Worm (Caenorhabditis elegans) whole organism, L1 larva: ENCODE measurements around the gene twk-24.

Source experiments
- C04F5.9 ChIP-seq: sonication (generic microtip); optimal IDR thresholded peaks from 2 replicates; lab custom pipeline; 2016; ENCODE audit warnings: missing genetic modification characterization, missing compliant biosample characterization
- aha-1 ChIP-seq: fragments of 150-350 bp; optimal IDR thresholded peaks from 2 replicates; lab custom pipeline; 2014; ENCODE audit warnings: missing biosample characterization, missing genetic modification characterization
- alr-1 ChIP-seq: fragments of 200-800 bp; sonication (Bioruptor generic); optimal IDR thresholded peaks from 2 replicates; lab custom pipeline; 2018; ENCODE audit warnings: borderline replicate concordance, mild to moderate bottlenecking, missing genetic modification characterization, missing compliant biosample characterization
- aly-2 ChIP-seq: fragments of 150-350 bp; optimal IDR thresholded peaks from 2 replicates; lab custom pipeline; 2014; ENCODE audit warnings: missing biosample characterization, missing genetic modification characterization
- ama-1 ChIP-seq: fragments of 150-350 bp; optimal IDR thresholded peaks from 2 replicates; lab custom pipeline; 2014
- blmp-1 ChIP-seq: fragments of 150-350 bp; optimal IDR thresholded peaks from 2 replicates; lab custom pipeline; 2014; ENCODE audit warnings: missing biosample characterization, missing genetic modification characterization
- ceh-63 ChIP-seq: fragments of 200-800 bp; sonication (Bioruptor generic); optimal IDR thresholded peaks from 2 replicates; lab custom pipeline; 2018; ENCODE audit warnings: mild to moderate bottlenecking, missing genetic modification characterization, missing compliant biosample characterization
- ceh-8 ChIP-seq: fragments of 200-800 bp; sonication (Bioruptor generic); optimal IDR thresholded peaks from 2 replicates; lab custom pipeline; 2018; ENCODE audit warnings: mild to moderate bottlenecking, missing genetic modification characterization, moderate library complexity, missing compliant biosample characterization
- ceh-82 ChIP-seq, 3 experiments: fragments of 150-350 bp in 1 of 3; sonication (generic microtip) in 2 of 3; optimal IDR thresholded peaks; 2 replicates each; lab custom pipeline; 2014 to 2017; ENCODE audit warnings: missing biosample characterization in 3 of 3, missing genetic modification characterization in 3 of 3
- ceh-88 ChIP-seq: fragments of 200-800 bp; sonication (Bioruptor generic); IDR thresholded peaks from 2 replicates; pipeline ENCODE4 v1.3.6; 2022; ENCODE audit warnings: missing genetic modification characterization, missing compliant biosample characterization
- ces-1 ChIP-seq: fragments of 150-350 bp; optimal IDR thresholded peaks from 2 replicates; lab custom pipeline; 2014; ENCODE audit warnings: missing biosample characterization, missing genetic modification reagents, missing genetic modification characterization
- dpl-1 ChIP-seq, 3 experiments: fragments of 150-350 bp in 2 of 3; sonication (generic microtip) in 1 of 3; optimal IDR thresholded peaks; 2 replicates each; lab custom pipeline; 2014 to 2017; ENCODE audit warnings: missing biosample characterization in 3 of 3, missing genetic modification characterization in 3 of 3, missing genetic modification reagents in 3 of 3
- dsc-1 ChIP-seq: sonication (generic microtip); optimal IDR thresholded peaks from 2 replicates; lab custom pipeline; 2016; ENCODE audit warnings: mild to moderate bottlenecking, missing genetic modification characterization, missing compliant biosample characterization
- efl-1 ChIP-seq, 4 experiments: fragments of 150-350 bp; optimal IDR thresholded peaks in 3 of 4; peaks in 1 of 4; 1 replicate in 1 of 4; 2 replicates in 3 of 4; lab custom pipeline; 2014; ENCODE audit warnings: missing biosample characterization in 2 of 4, missing genetic modification characterization in 2 of 4, missing genetic modification reagents in 2 of 4
- efl-3 ChIP-seq: fragments of 200-800 bp; sonication (Bioruptor generic); optimal IDR thresholded peaks from 2 replicates; lab custom pipeline; 2018; ENCODE audit warnings: mild to moderate bottlenecking, missing genetic modification characterization, missing compliant biosample characterization
- egl-27 ChIP-seq, 2 experiments: fragments of 150-350 bp in 1 of 2; sonication (generic microtip); optimal IDR thresholded peaks; 3 replicates each; lab custom pipeline; 2017 to 2018; ENCODE audit warnings: missing biosample characterization in 2 of 2, missing genetic modification characterization in 2 of 2, missing genetic modification reagents in 2 of 2
- elt-3 ChIP-seq, 6 experiments: fragments of 150-350 bp in 1 of 6; sonication (generic microtip); optimal IDR thresholded peaks; 2 replicates each; lab custom pipeline; 2017 to 2018; ENCODE audit warnings: missing biosample characterization in 6 of 6, missing genetic modification characterization in 6 of 6, inconsistent platforms in 1 of 6
- fkh-10 ChIP-seq: sonication (generic microtip); optimal IDR thresholded peaks from 2 replicates; lab custom pipeline; 2017; ENCODE audit warnings: missing biosample characterization, missing genetic modification reagents, missing genetic modification characterization
- fkh-4 ChIP-seq: sonication (generic microtip); optimal IDR thresholded peaks from 2 replicates; lab custom pipeline; 2016; ENCODE audit warnings: missing compliant biosample characterization, missing genetic modification characterization, borderline replicate concordance
- fos-1 ChIP-seq: fragments of 150-350 bp; optimal IDR thresholded peaks from 2 replicates; lab custom pipeline; 2014; ENCODE audit warnings: missing biosample characterization, missing genetic modification characterization
- hlh-17 ChIP-seq: fragments of 200-800 bp; sonication (Bioruptor generic); optimal IDR thresholded peaks from 2 replicates; lab custom pipeline; 2018; ENCODE audit warnings: missing genetic modification characterization, mild to moderate bottlenecking, missing compliant biosample characterization, moderate library complexity, borderline replicate concordance
- irx-1 ChIP-seq: sonication (generic microtip); optimal IDR thresholded peaks from 2 replicates; lab custom pipeline; 2016; ENCODE audit warnings: missing genetic modification characterization, missing compliant biosample characterization
- jun-1 ChIP-seq: fragments of 150-350 bp; optimal IDR thresholded peaks from 2 replicates; lab custom pipeline; 2014; ENCODE audit warnings: missing biosample characterization, missing genetic modification reagents, missing genetic modification characterization
- lin-14 ChIP-seq: fragments of 200-800 bp; sonication (Bioruptor generic); optimal IDR thresholded peaks from 2 replicates; lab custom pipeline; 2018; ENCODE audit warnings: mild to moderate bottlenecking, missing genetic modification characterization, moderate library complexity, missing compliant biosample characterization
- lin-35 ChIP-seq, 2 experiments: fragments of 150-350 bp; optimal IDR thresholded peaks; 2 replicates each; lab custom pipeline; 2014; ENCODE audit warnings: missing biosample characterization in 2 of 2, missing genetic modification characterization in 2 of 2, missing genetic modification reagents in 2 of 2
- lir-3 ChIP-seq: sonication (generic microtip); optimal IDR thresholded peaks from 2 replicates; lab custom pipeline; 2016; ENCODE audit warnings: mild to moderate bottlenecking, missing genetic modification characterization, moderate library complexity, missing compliant biosample characterization; ENCODE audit not compliant: poor library complexity
- lsy-2 ChIP-seq, 2 experiments: fragments of 150-350 bp; optimal IDR thresholded peaks; 2 replicates each; lab custom pipeline; 2014; ENCODE audit warnings: missing biosample characterization in 2 of 2, missing genetic modification characterization in 2 of 2
- mab-9 ChIP-seq: fragments of 200-800 bp; sonication (Bioruptor generic); IDR thresholded peaks from 2 replicates; pipeline ENCODE4 v1.3.6; 2022; ENCODE audit warnings: missing genetic modification reagents, missing genetic modification characterization, missing compliant biosample characterization
- nhr-19 ChIP-seq: fragments of 200-800 bp; sonication (Bioruptor generic); conservative IDR thresholded peaks from 2 replicates; pipeline ENCODE4 v1.3.6; 2022; ENCODE audit warnings: missing genetic modification characterization, missing compliant biosample characterization
- nhr-20 ChIP-seq: sonication (generic microtip); optimal IDR thresholded peaks from 2 replicates; lab custom pipeline; 2016; ENCODE audit warnings: mild to moderate bottlenecking, missing genetic modification characterization, missing compliant biosample characterization
- nhr-47 ChIP-seq: sonication (generic microtip); optimal IDR thresholded peaks from 2 replicates; lab custom pipeline; 2016; ENCODE audit warnings: mild to moderate bottlenecking, missing genetic modification characterization, moderate library complexity, missing compliant biosample characterization
- nhr-71 ChIP-seq: sonication (generic microtip); optimal IDR thresholded peaks from 2 replicates; lab custom pipeline; 2016; ENCODE audit warnings: mild to moderate bottlenecking, missing genetic modification characterization, moderate library complexity, missing compliant biosample characterization
- nhr-76 ChIP-seq: sonication (generic microtip); optimal IDR thresholded peaks from 2 replicates; lab custom pipeline; 2017; ENCODE audit warnings: missing biosample characterization, missing genetic modification characterization
- nhr-77 ChIP-seq: fragments of 150-350 bp; optimal IDR thresholded peaks from 2 replicates; lab custom pipeline; 2014; ENCODE audit warnings: missing biosample characterization, missing genetic modification characterization
- nhr-84 ChIP-seq: sonication (generic microtip); optimal IDR thresholded peaks from 2 replicates; lab custom pipeline; 2017; ENCODE audit warnings: missing biosample characterization, missing genetic modification characterization
- pqm-1 ChIP-seq: sonication (generic microtip); optimal IDR thresholded peaks from 3 replicates; lab custom pipeline; 2017; ENCODE audit warnings: missing biosample characterization, missing genetic modification characterization
- rnt-1 ChIP-seq: sonication (generic microtip); optimal IDR thresholded peaks from 2 replicates; lab custom pipeline; 2016; ENCODE audit warnings: mild to moderate bottlenecking, missing genetic modification characterization, moderate library complexity, missing compliant biosample characterization
- skn-1 ChIP-seq: fragments of 150-350 bp; optimal IDR thresholded peaks from 2 replicates; lab custom pipeline; 2014; ENCODE audit warnings: missing biosample characterization, missing genetic modification characterization
- sox-4 ChIP-seq: sonication (generic microtip); optimal IDR thresholded peaks from 2 replicates; lab custom pipeline; 2016; ENCODE audit warnings: missing genetic modification characterization, missing compliant biosample characterization
- sptf-1 ChIP-seq: fragments of 150-350 bp; optimal IDR thresholded peaks from 2 replicates; lab custom pipeline; 2014; ENCODE audit warnings: missing biosample characterization, missing genetic modification characterization
- unc-130 ChIP-seq: fragments of 150-350 bp; optimal IDR thresholded peaks from 2 replicates; lab custom pipeline; 2017; ENCODE audit warnings: missing biosample characterization, missing genetic modification characterization, inconsistent platforms
- unc-86 ChIP-seq: sonication (generic microtip); optimal IDR thresholded peaks from 2 replicates; lab custom pipeline; 2016; ENCODE audit warnings: missing genetic modification characterization, missing compliant biosample characterization
- zip-4 ChIP-seq: fragments of 200-800 bp; sonication (Bioruptor generic); optimal IDR thresholded peaks from 2 replicates; lab custom pipeline; 2018; ENCODE audit warnings: mild to moderate bottlenecking, missing genetic modification characterization, moderate library complexity, missing compliant biosample characterization
- ztf-4 ChIP-seq: fragments of 150-350 bp; optimal IDR thresholded peaks from 2 replicates; lab custom pipeline; 2014; ENCODE audit warnings: missing biosample characterization, missing genetic modification characterization

The twk-24 gene

DNA sequence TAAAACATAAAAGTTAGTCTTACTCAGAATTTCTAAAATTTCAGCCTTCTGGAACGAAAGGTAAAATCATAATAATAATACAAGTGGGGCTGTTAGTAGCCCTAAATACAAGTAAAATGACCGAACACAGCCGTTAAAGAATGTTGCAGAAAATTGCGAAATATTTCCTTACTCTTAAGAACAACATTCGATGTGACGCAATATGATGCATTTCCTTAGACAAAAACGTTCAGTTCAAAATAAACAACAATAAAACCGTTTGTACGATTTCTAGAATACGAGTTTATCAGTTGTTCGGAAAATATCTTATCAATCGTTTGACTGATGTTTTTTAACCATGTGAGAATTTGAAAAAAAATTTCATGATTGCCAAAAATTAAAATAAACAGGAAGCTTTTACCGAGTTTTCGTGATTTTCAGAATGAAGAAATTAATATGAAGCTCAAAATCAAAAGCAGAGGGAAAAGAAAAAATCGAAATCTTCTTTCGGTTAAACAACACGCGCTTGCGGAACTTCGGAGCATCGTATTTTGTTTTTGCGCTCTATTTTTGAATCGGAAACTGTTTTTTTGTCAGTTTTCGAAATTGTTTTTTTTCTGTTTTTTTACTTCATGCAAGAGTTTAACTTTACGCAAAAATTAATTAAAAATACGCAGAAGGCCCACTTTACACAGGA is 23.2 kb downstream of the twk-24 start (continued):
- TF ChIP-seq egl-27 (tag; optimal IDR thresholded peaks at IDR 0.05; lab: Kevin White, UChicago), result no peak
- no peak for TF ChIP-seq nhr-20 (tag; lab: Kevin White, UChicago)
- TF ChIP-seq lin-35 (GFP tag; optimal IDR thresholded peaks at IDR 0.05; lab: Kevin White, UChicago), result peak; percentile 55 to 86
- no peak for TF ChIP-seq nhr-84 (tag; lab: Kevin White, UChicago)
- TF ChIP-seq alr-1 (tag; lab: Kevin White, UChicago), result no peak
- no peak for TF ChIP-seq nhr-77 (tag; lab: Kevin White, UChicago)
- TF ChIP-seq elt-3 (tag; optimal IDR thresholded peaks at IDR 0.05; lab: Kevin White, UChicago), result no peak
- TF ChIP-seq mab-9 (GFP tag; lab: Robert Waterston, UW), result no peak
- no peak for TF ChIP-seq ceh-88 (GFP tag; lab: Robert Waterston, UW)
- no peak for TF ChIP-seq sptf-1
- TF ChIP-seq fkh-10, result no peak
- no peak for TF ChIP-seq fkh-4 (tag; lab: Kevin White, UChicago)
- TF ChIP-seq irx-1 (tag; lab: Kevin White, UChicago), result no peak

- TF ChIP-seq ceh-63, result no peak
- TF ChIP-seq rnt-1 (tag; lab: Kevin White, UChicago), result peak; percentile 10
- TF ChIP-seq efl-1 (optimal IDR thresholded peaks at IDR 0.05; lab: Kevin White, UChicago), result peak in 1 of 2 experiments; percentile 6
- peak in 1 of 2 experiments; percentile 30 for TF ChIP-seq efl-1 (GFP tag; optimal IDR thresholded peaks at IDR 0.05 in 1 of 2; lab: Kevin White, UChicago)
- peak; percentile 68 for TF ChIP-seq lin-14
- peak; percentile 36 for TF ChIP-seq nhr-71
- no peak for TF ChIP-seq ceh-82 (tag; optimal IDR thresholded peaks at IDR 0.05; lab: Kevin White, UChicago)
- TF ChIP-seq blmp-1 (tag; lab: Kevin White, UChicago), result peak; percentile 38
- TF ChIP-seq dpl-1 (GFP tag; optimal IDR thresholded peaks at IDR 0.05; lab: Kevin White, UChicago), result peak in 1 of 3 experiments; percentile 8
- TF ChIP-seq lsy-2 (tag; optimal IDR thresholded peaks at IDR 0.05; lab: Kevin White, UChicago), result peak in 1 of 2 experiments; percentile 18
Observed at ce11 chrV:12244980-12245742, 24.0 kb downstream of the twk-24 start, which contains the start of the genes T04H1.13, slfl-5 and rad-50. TSS of gene T04H1.13 (minus strand) at chrV:12245030. TSS of gene slfl-5 (minus strand) at chrV:12245044. TSS of gene rad-50 (plus strand) at chrV:12245646.

DNA sequence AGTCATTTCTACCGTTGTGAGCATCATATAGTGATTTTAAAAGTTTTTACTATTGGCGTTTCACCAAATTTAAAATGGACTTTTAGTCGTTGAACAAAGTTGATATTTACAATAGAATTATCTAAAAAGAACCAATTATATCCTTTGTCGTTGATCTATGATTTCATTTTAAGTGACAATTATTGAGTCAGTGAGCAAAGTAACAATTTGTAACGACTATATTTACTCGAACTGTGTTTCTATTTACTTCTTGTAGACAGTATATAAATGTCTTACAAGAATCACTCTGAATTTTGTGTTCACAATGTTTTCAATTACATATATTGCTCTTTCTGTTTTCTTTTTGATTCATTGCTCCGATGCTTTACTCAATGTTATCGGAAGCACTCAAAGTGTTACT is 28.0 kb downstream of the twk-24 start, which contains the start of gene ttr-22:
Gene ttr-22, plus strand, starts transcription at position 301 of the 400 bp plus-strand sequence.
- no peak for TF ChIP-seq C04F5.9 (tag; lab: Kevin White, UChicago)
- TF ChIP-seq ztf-4 (tag; lab: Kevin White, UChicago), result no peak
- TF ChIP-seq nhr-76 (tag; lab: Kevin White, UChicago), result no peak
- no peak for TF ChIP-seq unc-130 (tag; lab: Kevin White, UChicago)
- TF ChIP-seq efl-3 (GFP tag; lab: Kevin White, UChicago), result no peak
- no peak for TF ChIP-seq mab-9 (GFP tag; lab: Robert Waterston, UW)
- TF ChIP-seq aha-1, result no peak
- no peak for TF ChIP-seq ama-1 (lab: Kevin White, UChicago)
- TF ChIP-seq zip-4, result no peak

DNA sequence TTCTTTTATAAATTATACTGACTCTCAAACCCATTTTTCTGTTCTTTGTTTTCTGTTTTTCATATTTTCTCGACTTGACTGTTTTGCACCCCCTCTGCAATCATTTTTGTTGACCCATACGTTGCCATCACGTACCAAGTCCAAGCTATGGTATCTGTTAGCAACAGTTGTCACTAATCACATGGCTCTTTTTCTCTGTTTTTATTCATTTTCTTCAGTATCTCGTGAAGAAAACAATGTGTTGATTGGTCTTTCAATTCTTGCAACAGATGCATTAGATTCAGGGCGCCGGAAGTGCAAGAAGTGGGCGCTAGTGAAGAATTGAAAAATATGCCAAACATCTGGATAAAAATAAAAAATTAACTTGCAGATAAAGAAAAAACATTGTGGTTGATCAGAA is 33.6 kb downstream of the twk-24 start:
- TF ChIP-seq lir-3 (tag; lab: Kevin White, UChicago) (no peak), dpl-1 (GFP tag; optimal IDR thresholded peaks at IDR 0.05; lab: Kevin White, UChicago) (no peak), hlh-17 (GFP tag; lab: Kevin White, UChicago) (no peak), sox-4 (no peak), fos-1 (tag; lab: Kevin White, UChicago) (no peak), pqm-1 (tag; lab: Kevin White, UChicago) (no peak), unc-86 (no peak), ztf-4 (tag; lab: Kevin White, UChicago) (no peak), aly-2 (tag; lab: Kevin White, UChicago) (no peak), lin-35 (GFP tag; optimal IDR thresholded peaks at IDR 0.05; lab: Kevin White, UChicago) (no peak), ces-1 (GFP tag; lab: Kevin White, UChicago) (no peak), skn-1 (tag; lab: Kevin White, UChicago) (no peak), jun-1 (tag; lab: Kevin White, UChicago) (no peak), nhr-71 (peak; percentile 71), nhr-47 (tag; lab: Kevin White, UChicago) (no peak), nhr-19 (GFP tag; lab: Robert Waterston, UW) (peak; percentile 48), lsy-2 (tag; optimal IDR thresholded peaks at IDR 0.05; lab: Kevin White, UChicago) (peak; percentile 32 to 60), dsc-1 (tag; lab: Kevin White, UChicago) (peak; percentile 33), nhr-77 (tag; lab: Kevin White, UChicago) (no peak), ceh-8 (GFP tag; lab: Kevin White, UChicago) (no peak)
